Fruit fly (Drosophila melanogaster) whole organism: ENCODE data around the gene CG9953.

Experiments
- CG8478 ChIP-seq: fragments of >200 bp; optimal IDR thresholded peaks from 2 replicates; lab custom pipeline; 2018; ENCODE audit warnings: inconsistent platforms
- Dll ChIP-seq: fragments of >200 bp; optimal IDR thresholded peaks from 2 replicates; lab custom pipeline; 2017

dm6 chr3L:6984486-6984885 is 15.0 kb downstream of the CG9953 start, which contains the start of the genes CG32388 and CG43439:
- TF ChIP-seq Dll (lab: Kevin White, UChicago) (no peak), CG8478 (lab: Kevin White, UChicago) (no peak)
